Fruit fly (Drosophila melanogaster): ENCODE data around the gene CG18787.

DNA sequence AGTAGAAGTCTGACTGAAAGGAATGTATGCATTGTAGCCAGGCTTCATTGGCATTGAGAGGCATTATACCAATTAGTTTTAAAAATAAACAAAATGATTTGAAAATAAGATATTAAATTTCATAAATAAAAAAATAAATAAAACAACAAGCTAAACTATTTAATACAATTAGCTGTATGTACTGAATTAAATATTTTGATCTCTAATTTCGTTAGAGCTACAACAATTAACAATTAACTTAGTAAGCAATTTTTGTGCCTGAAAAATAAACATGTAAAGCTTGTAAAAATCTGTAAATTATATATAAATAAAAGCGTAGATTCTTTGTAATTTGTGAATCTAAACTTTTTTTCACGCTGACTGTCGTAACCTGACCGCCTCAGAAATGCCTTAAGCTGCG is 8.7 kb upstream of the CG18787 start, which contains the start of gene Rh5:
- TF ChIP-seq Dll (optimal IDR thresholded peaks at IDR 0.05) (no peak), psq (optimal IDR thresholded peaks at IDR 0.05) (no peak), CG8478 (optimal IDR thresholded peaks at IDR 0.05) (no peak), pan (optimal IDR thresholded peaks at IDR 0.05) (no peak), usp (GFP tag; optimal IDR thresholded peaks at IDR 0.05) (no peak), EcR (GFP tag; optimal IDR thresholded peaks at IDR 0.05) (no peak)

Measured in whole organism.